Fruit fly (Drosophila melanogaster): Measurements from ENCODE around the gene CG32225.

DNA sequence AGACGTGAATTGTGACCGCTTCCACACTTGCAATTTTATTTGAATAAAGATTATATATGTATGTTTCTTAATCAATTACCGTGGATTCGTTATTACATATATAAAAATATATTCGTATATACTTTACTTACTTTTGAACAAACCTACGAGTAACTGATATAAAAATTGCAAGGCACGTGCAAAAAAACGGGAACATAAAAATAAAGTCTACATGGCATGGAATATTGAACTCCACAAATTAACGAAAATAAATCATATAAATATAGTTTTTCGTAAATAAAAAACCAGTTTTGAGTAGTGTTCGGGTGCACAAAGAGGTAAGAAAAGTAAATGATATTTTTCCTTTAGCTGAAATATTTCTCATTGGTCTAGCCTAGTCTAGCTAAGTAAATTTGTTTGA, 36.3 kb upstream of the CG32225 start, which contains the start of gene Spn77Bc:
- TF ChIP-seq insv (optimal IDR thresholded peaks at IDR 0.05) = no peak
- TF ChIP-seq ttk (optimal IDR thresholded peaks at IDR 0.05) = no peak
- TF ChIP-seq psq (optimal IDR thresholded peaks at IDR 0.05) = no peak
- TF ChIP-seq h (optimal IDR thresholded peaks at IDR 0.05) = no peak
- no peak for TF ChIP-seq Myc (optimal IDR thresholded peaks at IDR 0.05)
- no peak for TF ChIP-seq Sin3A (optimal IDR thresholded peaks at IDR 0.05)
